Worm (Caenorhabditis elegans): ENCODE results near the gene T20D3.6.

Gene T20D3.6

DNA sequence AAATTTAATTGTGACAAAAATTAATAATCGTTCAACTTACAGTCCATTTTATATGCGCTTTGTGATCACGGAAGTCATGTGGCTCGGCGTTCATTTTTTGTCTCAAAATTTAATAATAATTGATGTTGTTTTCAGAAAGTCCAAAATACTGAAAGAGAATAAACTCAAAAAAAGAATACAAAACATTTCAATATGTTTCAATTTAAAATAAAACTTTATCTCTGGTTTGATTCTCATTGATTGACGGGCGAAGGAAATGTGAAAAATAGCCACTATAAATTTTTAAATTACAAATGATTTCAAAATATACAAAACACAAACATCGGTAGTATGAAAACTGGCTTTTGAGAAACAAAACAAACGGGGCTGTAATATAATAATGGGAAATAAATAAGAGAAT is at the start of gene T20D3.6:
TSS of gene T20D3.6 (minus strand) at position 101 of the 400 bp plus-strand sequence.
- TF ChIP-seq fos-1 (tag; optimal IDR thresholded peaks at IDR 0.05) = no peak
- no peak for TF ChIP-seq ceh-28 (tag; optimal IDR thresholded peaks at IDR 0.05)
- TF ChIP-seq ztf-11 (tag; optimal IDR thresholded peaks at IDR 0.05) = no peak
- TF ChIP-seq sea-2 (GFP tag; optimal IDR thresholded peaks at IDR 0.05) = no peak
- TF ChIP-seq ceh-9 (tag; optimal IDR thresholded peaks at IDR 0.05) = no peak
- TF ChIP-seq unc-62 (GFP tag; optimal IDR thresholded peaks at IDR 0.05) = no peak
- TF ChIP-seq elt-1 (tag; optimal IDR thresholded peaks at IDR 0.05) = no peak
- TF ChIP-seq nhr-43 (tag; optimal IDR thresholded peaks at IDR 0.05; ENCODE audit: poor library complexity, severe bottlenecking) = no peak
- TF ChIP-seq lsy-12 (tag; optimal IDR thresholded peaks at IDR 0.05) = no peak
- TF ChIP-seq tbx-2 (tag; optimal IDR thresholded peaks at IDR 0.05) = no peak
- no peak for TF ChIP-seq snpc-4 (tag; optimal IDR thresholded peaks at IDR 0.05)

DNA sequence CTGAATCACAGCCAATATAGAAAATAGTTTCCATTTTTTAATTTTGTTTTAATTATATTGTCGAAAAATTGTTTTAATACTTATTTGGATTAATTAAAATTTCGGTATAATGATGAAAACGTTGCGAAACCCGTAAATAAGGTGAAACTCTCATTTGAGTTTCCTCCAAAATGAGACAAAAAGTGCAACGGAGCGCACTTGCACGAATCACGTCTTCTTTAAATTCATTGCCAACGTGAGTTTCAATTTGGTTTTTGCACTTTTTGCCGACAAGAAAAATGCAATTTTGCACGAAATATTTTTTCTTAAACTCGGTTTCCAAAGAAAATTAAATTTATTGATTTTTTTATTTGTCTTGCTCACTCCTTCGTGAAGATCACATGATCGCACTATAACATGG is 46.9 kb upstream of the T20D3.6 start, which contains the start of gene daf-15:
TSS of gene daf-15 (plus strand) at position 171 of the 400 bp plus-strand sequence.
- TF ChIP-seq ceh-28 (tag; optimal IDR thresholded peaks at IDR 0.05) (peak; percentile 28), ceh-9 (tag; optimal IDR thresholded peaks at IDR 0.05) (no peak), pqm-1 (tag; optimal IDR thresholded peaks at IDR 0.05) (peak; percentile 3), nhr-25 (tag; optimal IDR thresholded peaks at IDR 0.05) (peak; percentile 26), pha-4 (tag; optimal IDR thresholded peaks at IDR 0.05) (peak; percentile 68), elt-2 (tag; optimal IDR thresholded peaks at IDR 0.05) (peak; percentile 9), nhr-67 (tag; optimal IDR thresholded peaks at IDR 0.05) (no peak), skn-1 (tag; optimal IDR thresholded peaks at IDR 0.05) (peak; percentile 50), R02D3.7 (tag; optimal IDR thresholded peaks at IDR 0.05) (no peak), nhr-23 (tag; optimal IDR thresholded peaks at IDR 0.05) (peak; percentile 26), lin-15B (tag; optimal IDR thresholded peaks at IDR 0.05) (peak; percentile 70), hmg-11 (tag; optimal IDR thresholded peaks at IDR 0.05) (peak; percentile 55), jun-1 (tag; optimal IDR thresholded peaks at IDR 0.05) (peak; percentile 15), egl-5 (tag; optimal IDR thresholded peaks at IDR 0.05) (peak; percentile 47)

DNA sequence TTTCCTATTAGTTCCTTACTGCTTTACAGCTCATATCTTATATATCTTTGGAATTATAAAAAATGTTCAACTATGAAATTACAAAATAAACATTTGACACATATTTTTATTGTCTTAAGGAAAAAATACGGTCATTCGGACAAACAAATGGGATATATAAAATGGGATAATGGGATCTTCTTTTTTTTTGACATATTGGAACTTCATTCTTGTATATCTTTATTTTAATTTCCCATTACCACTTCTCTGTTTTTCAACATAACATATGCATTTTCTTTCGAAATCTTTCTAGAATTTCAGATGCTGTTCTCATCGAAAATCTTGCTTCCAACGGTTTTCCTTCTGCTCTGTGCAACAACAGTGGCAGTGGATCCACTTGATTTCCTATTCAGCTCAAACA is 45.7 kb upstream of the T20D3.6 start, which contains the start of gene C10C5.7:
TSS of gene C10C5.7 (plus strand) at position 301 of the 400 bp plus-strand sequence.
- TF ChIP-seq egl-27 (tag; optimal IDR thresholded peaks at IDR 0.05) (no peak), egl-5 (tag; optimal IDR thresholded peaks at IDR 0.05) (no peak), R02D3.7 (tag; optimal IDR thresholded peaks at IDR 0.05) (no peak), daf-12 (tag; optimal IDR thresholded peaks at IDR 0.05) (no peak), nfya-1 (tag; optimal IDR thresholded peaks at IDR 0.05; ENCODE audit: insufficient read depth) (no peak), skn-1 (tag; optimal IDR thresholded peaks at IDR 0.05) (no peak), nhr-25 (tag; optimal IDR thresholded peaks at IDR 0.05) (no peak), elt-2 (tag; optimal IDR thresholded peaks at IDR 0.05) (no peak), nhr-28 (tag; optimal IDR thresholded peaks at IDR 0.05) (no peak), ama-1 (optimal IDR thresholded peaks at IDR 0.05) (no peak), ceh-28 (tag; optimal IDR thresholded peaks at IDR 0.05) (no peak), nhr-23 (tag; optimal IDR thresholded peaks at IDR 0.05) (no peak), pha-4 (tag; optimal IDR thresholded peaks at IDR 0.05) (no peak), nhr-237 (tag; optimal IDR thresholded peaks at IDR 0.05) (no peak), nhr-12 (tag; optimal IDR thresholded peaks at IDR 0.05) (no peak), ceh-16 (tag; optimal IDR thresholded peaks at IDR 0.05) (no peak), lin-39 (tag; optimal IDR thresholded peaks at IDR 0.05) (no peak), fkh-2 (tag; optimal IDR thresholded peaks at IDR 0.05) (no peak), ztf-11 (tag; optimal IDR thresholded peaks at IDR 0.05) (no peak)

DNA sequence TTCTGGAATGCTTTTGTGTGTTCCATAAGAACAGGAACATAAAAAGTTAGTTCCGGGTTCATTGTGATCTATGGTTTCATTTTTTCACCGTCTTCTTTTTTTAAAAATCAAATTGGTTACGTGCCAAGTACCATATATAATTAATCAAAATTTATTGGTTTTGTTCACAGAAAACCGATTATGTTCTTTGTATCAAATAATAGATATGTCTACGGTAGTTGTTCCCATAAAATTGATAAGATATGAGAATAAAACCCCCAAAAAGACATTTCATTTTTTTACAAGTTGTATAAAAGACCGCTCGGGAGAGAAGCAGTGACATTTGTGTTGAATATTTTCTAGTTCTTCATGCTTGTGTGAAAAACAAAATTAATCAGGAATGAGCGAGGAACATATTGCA is 42.0 kb upstream of the T20D3.6 start, which contains the start of gene C10C5.5:
TSS of gene C10C5.5 (plus strand) at position 301 of the 400 bp plus-strand sequence.
- TF ChIP-seq mdl-1 (tag; optimal IDR thresholded peaks at IDR 0.05) (no peak), sea-2 (GFP tag; optimal IDR thresholded peaks at IDR 0.05) (no peak), jun-1 (tag; optimal IDR thresholded peaks at IDR 0.05) (no peak), pha-4 (tag; optimal IDR thresholded peaks at IDR 0.05) (no peak), mml-1 (tag; optimal IDR thresholded peaks at IDR 0.05) (no peak), nhr-237 (tag; optimal IDR thresholded peaks at IDR 0.05) (no peak)

DNA sequence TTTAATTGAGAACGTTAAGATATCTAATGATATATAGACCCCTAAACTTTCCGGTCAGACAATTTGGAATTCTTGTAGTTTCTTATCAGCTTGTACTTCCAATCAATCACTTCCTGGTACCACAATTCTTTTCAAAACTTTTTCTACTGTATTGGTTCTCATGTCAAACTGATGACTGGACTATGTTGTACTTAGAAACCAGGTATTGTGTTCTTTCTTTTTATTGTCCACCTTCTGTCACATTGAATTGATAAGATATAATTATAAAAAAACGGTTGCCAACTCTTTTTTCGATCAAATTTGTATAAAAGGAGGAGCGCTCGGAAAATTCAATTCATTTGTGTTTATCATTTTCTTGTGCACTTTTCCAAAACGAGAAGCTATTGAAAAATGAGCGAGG is 39.2 kb upstream of the T20D3.6 start, which contains the start of gene C10C5.4:
TSS of gene C10C5.4 (plus strand) at position 281 of the 400 bp plus-strand sequence.
- TF ChIP-seq mml-1 (tag; optimal IDR thresholded peaks at IDR 0.05) = no peak
- TF ChIP-seq elt-2 (tag; optimal IDR thresholded peaks at IDR 0.05) = peak; percentile 42
